Fruit fly (Drosophila melanogaster): ENCODE measurements around the gene RpL35.

Gene RpL35

dm6 chrX:5664222-5664621 is 8.0 kb upstream of the RpL35 start:
- TF ChIP-seq CG13204 (GFP tag; optimal IDR thresholded peaks at IDR 0.05) (peak; percentile 43), gl (tag; optimal IDR thresholded peaks at IDR 0.05) (no peak), EcR (GFP tag; optimal IDR thresholded peaks at IDR 0.05) (peak; percentile 15), Pif1A (GFP tag; optimal IDR thresholded peaks at IDR 0.05) (no peak)

- TF ChIP-seq CG4496 (GFP tag; IDR thresholded peaks at IDR 0.05) = 0 out of 3 replicates have a peak, but pooled peaks have one; percentile 23
- no peak for TF ChIP-seq CG15710 (tag; optimal IDR thresholded peaks at IDR 0.05)
- TF ChIP-seq CG14655 (GFP tag; optimal IDR thresholded peaks at IDR 0.05) = no peak
- no peak for TF ChIP-seq CG12605 (GFP tag; IDR thresholded peaks at IDR 0.05)
- TF ChIP-seq Pif1A (GFP tag; optimal IDR thresholded peaks at IDR 0.05) = no peak
- TF ChIP-seq EcR (GFP tag; optimal IDR thresholded peaks at IDR 0.05) = peak; percentile 25
Measured at dm6 chrX:5665902-5666301, 6.3 kb upstream of the RpL35 start, which contains the start of the genes Sirt4 and CG4119. Gene Sirt4, minus strand, starts transcription at chrX:5665940. Gene CG4119, plus strand, starts transcription at chrX:5666052.

dm6 chrX:5671537-5672029 is 618 bp upstream of the RpL35 start, which contains the start of gene Rab18:
Gene Rab18, minus strand, starts transcription at chrX:5671812.
- no peak for TF ChIP-seq CG15710 (tag; optimal IDR thresholded peaks at IDR 0.05)
- peak; percentile 61; the same call in 2 of the 3 replicates for TF ChIP-seq CG4496 (GFP tag; IDR thresholded peaks at IDR 0.05)
- TF ChIP-seq CG17806 (tag; optimal IDR thresholded peaks at IDR 0.05) = no peak
- TF ChIP-seq fd96Ca (GFP tag; IDR thresholded peaks at IDR 0.05) = peak; percentile 18; the same call in 1 of the 3 replicates
- TF ChIP-seq Ets98B (GFP tag; IDR thresholded peaks at IDR 0.05) = no peak
- peak; percentile 53 for TF ChIP-seq gl (tag; optimal IDR thresholded peaks at IDR 0.05)
- TF ChIP-seq CG10348 (GFP tag; IDR thresholded peaks at IDR 0.05) = no peak
- no peak for TF ChIP-seq CG34367 (tag; optimal IDR thresholded peaks at IDR 0.05)

dm6 chrX:5676855-5677254 is 4.7 kb downstream of the RpL35 start:
- TF ChIP-seq CG32121 (GFP tag; IDR thresholded peaks at IDR 0.05) (no peak), CG8301 (tag; optimal IDR thresholded peaks at IDR 0.05) (no peak), CG15710 (tag; optimal IDR thresholded peaks at IDR 0.05) (no peak), CG4496 (GFP tag; IDR thresholded peaks at IDR 0.05) (no peak), CG17806 (tag; optimal IDR thresholded peaks at IDR 0.05) (no peak), CG14655 (GFP tag; optimal IDR thresholded peaks at IDR 0.05) (no peak), Pif1B (GFP tag; optimal IDR thresholded peaks at IDR 0.05) (no peak), gl (tag; optimal IDR thresholded peaks at IDR 0.05) (no peak), Ets98B (GFP tag; IDR thresholded peaks at IDR 0.05) (no peak), D1 (tag; optimal IDR thresholded peaks at IDR 0.05) (no peak), Pif1A (GFP tag; optimal IDR thresholded peaks at IDR 0.05) (no peak), CG10348 (GFP tag; IDR thresholded peaks at IDR 0.05) (no peak), EcR (GFP tag; optimal IDR thresholded peaks at IDR 0.05) (no peak), CG34367 (tag; optimal IDR thresholded peaks at IDR 0.05) (no peak), Snoo (tag; optimal IDR thresholded peaks at IDR 0.05) (no peak), fd96Ca (GFP tag; IDR thresholded peaks at IDR 0.05) (no peak), CG9948 (tag; optimal IDR thresholded peaks at IDR 0.05) (no peak), CG8159 (tag; optimal IDR thresholded peaks at IDR 0.05) (no peak), rn (GFP tag; IDR thresholded peaks at IDR 0.05) (no peak), CG12605 (GFP tag; IDR thresholded peaks at IDR 0.05) (no peak)

- TF ChIP-seq Pif1A (GFP tag; optimal IDR thresholded peaks at IDR 0.05) (peak; percentile 36), gl (tag; optimal IDR thresholded peaks at IDR 0.05) (peak; percentile 48), Pif1B (GFP tag; optimal IDR thresholded peaks at IDR 0.05) (peak; percentile 40), CG9948 (tag; optimal IDR thresholded peaks at IDR 0.05) (no peak), CG4496 (GFP tag; IDR thresholded peaks at IDR 0.05) (0 out of 3 replicates have a peak, but pooled peaks have one; percentile 28), CG8301 (tag; optimal IDR thresholded peaks at IDR 0.05) (no peak), Snoo (tag; optimal IDR thresholded peaks at IDR 0.05) (peak; percentile 16), CG13204 (GFP tag; optimal IDR thresholded peaks at IDR 0.05) (peak; percentile 16)
Measured at dm6 chrX:5677400-5678177, 5.4 kb downstream of the RpL35 start.

- TF ChIP-seq Pif1A (GFP tag; optimal IDR thresholded peaks at IDR 0.05) = no peak
Measured at dm6 chrX:5678178-5678470, 5.9 kb downstream of the RpL35 start.

dm6 chrX:5679079-5679932 is 7.1 kb downstream of the RpL35 start:
- no peak for TF ChIP-seq EcR (GFP tag; optimal IDR thresholded peaks at IDR 0.05)
- peak; percentile 29; the same call in 1 of the 2 replicates for TF ChIP-seq Ets98B (GFP tag; IDR thresholded peaks at IDR 0.05)
- no peak for TF ChIP-seq D1 (tag; optimal IDR thresholded peaks at IDR 0.05)
- TF ChIP-seq CG8301 (tag; optimal IDR thresholded peaks at IDR 0.05) = peak; percentile 38
- TF ChIP-seq CG32121 (GFP tag; IDR thresholded peaks at IDR 0.05) = peak; percentile 12; the same call in 1 of the 2 replicates
- TF ChIP-seq CG4496 (GFP tag; IDR thresholded peaks at IDR 0.05) = 0 out of 3 replicates have a peak, but pooled peaks have one; percentile 50
- no peak for TF ChIP-seq CG10348 (GFP tag; IDR thresholded peaks at IDR 0.05)
- no peak for TF ChIP-seq Pif1A (GFP tag; optimal IDR thresholded peaks at IDR 0.05)
- no peak for TF ChIP-seq gl (tag; optimal IDR thresholded peaks at IDR 0.05)
- peak; percentile 50 for TF ChIP-seq CG34367 (tag; optimal IDR thresholded peaks at IDR 0.05)
- no peak for TF ChIP-seq fd96Ca (GFP tag; IDR thresholded peaks at IDR 0.05)
- peak; percentile 64 for TF ChIP-seq CG9948 (tag; optimal IDR thresholded peaks at IDR 0.05)
- peak; percentile 65 for TF ChIP-seq CG17806 (tag; optimal IDR thresholded peaks at IDR 0.05)
- peak; percentile 50 for TF ChIP-seq CG15710 (tag; optimal IDR thresholded peaks at IDR 0.05)
- TF ChIP-seq Pif1B (GFP tag; optimal IDR thresholded peaks at IDR 0.05) = peak; percentile 33
- TF ChIP-seq CG13204 (GFP tag; optimal IDR thresholded peaks at IDR 0.05) = peak; percentile 12
- no peak for TF ChIP-seq CG14655 (GFP tag; optimal IDR thresholded peaks at IDR 0.05)
- TF ChIP-seq CG12605 (GFP tag; IDR thresholded peaks at IDR 0.05) = no peak
- TF ChIP-seq rn (GFP tag; IDR thresholded peaks at IDR 0.05) = 0 out of 2 replicates have a peak, but pooled peaks have one; percentile 4
- TF ChIP-seq Snoo (tag; optimal IDR thresholded peaks at IDR 0.05) = peak; percentile 81
- TF ChIP-seq CG8159 (tag; optimal IDR thresholded peaks at IDR 0.05) = peak; percentile 72

All from whole organism, pupa.